Worm (Caenorhabditis elegans) whole organism, mixed stage, embryonic: ENCODE data around the gene nmr-1.

Experiments used
- ces-1 ChIP-seq: fragments of 150-350 bp; optimal IDR thresholded peaks from 2 replicates; lab custom pipeline; 2014; ENCODE audit warnings: missing biosample characterization, missing genetic modification reagents, missing genetic modification characterization
- snpc-4 ChIP-seq: fragments of 150-350 bp; optimal IDR thresholded peaks from 2 replicates; lab custom pipeline; 2014; ENCODE audit warnings: missing biosample characterization, missing genetic modification characterization

ce11 chrII:5487844-5488243 lies 41.4 kb upstream of the nmr-1 start, which contains the start of gene nep-5:
- no peak for TF ChIP-seq ces-1 (GFP tag; lab: Kevin White, UChicago)
- no peak for TF ChIP-seq snpc-4 (tag; lab: Kevin White, UChicago)
